Fruit fly (Drosophila melanogaster): ENCODE measurements around the gene Nek2.
A peak's percentile ranks its signal among the peaks of the same experiment; 100 is the strongest.

The Nek2 gene

dm6 chrX:7909482-7909881 lies 18.0 kb upstream of the Nek2 start (continued):
- TF ChIP-seq gcm2 (GFP tag; optimal IDR thresholded peaks at IDR 0.05), result no peak
- TF ChIP-seq CG14667 (GFP tag; IDR thresholded peaks at IDR 0.05), result no peak
- no peak for TF ChIP-seq gro (GFP tag; optimal IDR thresholded peaks at IDR 0.05)
- TF ChIP-seq crc (GFP tag; optimal IDR thresholded peaks at IDR 0.05), result no peak
- no peak for TF ChIP-seq Adf1 (GFP tag; IDR thresholded peaks at IDR 0.05)
- no peak for TF ChIP-seq Vsx1 (GFP tag; optimal IDR thresholded peaks at IDR 0.05)
- peak; percentile 60; the same call in 2 of the 3 replicates for TF ChIP-seq row (GFP tag; IDR thresholded peaks at IDR 0.05)
- TF ChIP-seq chif (GFP tag; optimal IDR thresholded peaks at IDR 0.05), result no peak
- TF ChIP-seq bbx (GFP tag; IDR thresholded peaks at IDR 0.05; ENCODE audit: partially characterized antibody), result no peak
- no peak for TF ChIP-seq tio (GFP tag; optimal IDR thresholded peaks at IDR 0.05)
- no peak for TF ChIP-seq klu (GFP tag; IDR thresholded peaks at IDR 0.05)
- TF ChIP-seq CG18619 (GFP tag; optimal IDR thresholded peaks at IDR 0.05), result no peak
- TF ChIP-seq her (GFP tag; optimal IDR thresholded peaks at IDR 0.05), result no peak
- no peak for TF ChIP-seq CG17802 (tag; optimal IDR thresholded peaks at IDR 0.05)
- no peak for TF ChIP-seq emc (GFP tag; optimal IDR thresholded peaks at IDR 0.05)
- TF ChIP-seq Dfd (GFP tag; optimal IDR thresholded peaks at IDR 0.05), result no peak
- TF ChIP-seq HLH54F (GFP tag; optimal IDR thresholded peaks at IDR 0.05), result no peak
- no peak for TF ChIP-seq Dp (GFP tag; optimal IDR thresholded peaks at IDR 0.05)
- no peak for TF ChIP-seq Dref (GFP tag; IDR thresholded peaks at IDR 0.05)
- no peak for TF ChIP-seq CG3838 (GFP tag; optimal IDR thresholded peaks at IDR 0.05)
- no peak for TF ChIP-seq Kr (GFP tag; optimal IDR thresholded peaks at IDR 0.05)
- TF ChIP-seq Dad (GFP tag; optimal IDR thresholded peaks at IDR 0.05), result no peak
- TF ChIP-seq grn (GFP tag; optimal IDR thresholded peaks at IDR 0.05), result no peak
- no peak for TF ChIP-seq CG1602 (GFP tag; optimal IDR thresholded peaks at IDR 0.05)
- TF ChIP-seq CG3726 (GFP tag; IDR thresholded peaks at IDR 0.05), result no peak
- no peak for TF ChIP-seq az2 (GFP tag; optimal IDR thresholded peaks at IDR 0.05)
- TF ChIP-seq CG10147 (GFP tag; optimal IDR thresholded peaks at IDR 0.05), result no peak
- peak; percentile 20 for TF ChIP-seq CG4424 (GFP tag; optimal IDR thresholded peaks at IDR 0.05)
- peak; percentile 9 for TF ChIP-seq Xbp1 (GFP tag; optimal IDR thresholded peaks at IDR 0.05)
- no peak for TF ChIP-seq pum (GFP tag; optimal IDR thresholded peaks at IDR 0.05)
- no peak for TF ChIP-seq CG6272 (GFP tag; IDR thresholded peaks at IDR 0.05)
- no peak for TF ChIP-seq Sry-β (GFP tag; optimal IDR thresholded peaks at IDR 0.05)
- no peak for TF ChIP-seq CG12391 (tag; optimal IDR thresholded peaks at IDR 0.05)
- TF ChIP-seq Bgb (GFP tag; IDR thresholded peaks at IDR 0.05; ENCODE audit: partially characterized antibody), result no peak
- no peak for TF ChIP-seq lilli (GFP tag; optimal IDR thresholded peaks at IDR 0.05)
- TF ChIP-seq tll (GFP tag; optimal IDR thresholded peaks at IDR 0.05), result no peak
- TF ChIP-seq vfl (GFP tag; optimal IDR thresholded peaks at IDR 0.05), result no peak
- TF ChIP-seq Hand (GFP tag; optimal IDR thresholded peaks at IDR 0.05), result no peak
- TF ChIP-seq Atf3 (GFP tag; optimal IDR thresholded peaks at IDR 0.05), result no peak
- no peak for TF ChIP-seq sug (tag; optimal IDR thresholded peaks at IDR 0.05)
- no peak for TF ChIP-seq CG33557 (GFP tag; optimal IDR thresholded peaks at IDR 0.05)
- no peak for TF ChIP-seq Camta (GFP tag; optimal IDR thresholded peaks at IDR 0.05)
- no peak for TF ChIP-seq mam (GFP tag; optimal IDR thresholded peaks at IDR 0.05)
- 0 out of 2 replicates have a peak, but pooled peaks have one; percentile 44 for TF ChIP-seq ttk (GFP tag; IDR thresholded peaks at IDR 0.05)
- no peak for TF ChIP-seq CG9932 (GFP tag; IDR thresholded peaks at IDR 0.05)
- no peak for TF ChIP-seq NK7.1 (GFP tag; optimal IDR thresholded peaks at IDR 0.05)
- 0 out of 2 replicates have a peak, but pooled peaks have one; percentile 15 for TF ChIP-seq onecut (GFP tag; IDR thresholded peaks at IDR 0.05)
- TF ChIP-seq CG13424 (tag; optimal IDR thresholded peaks at IDR 0.05), result peak; percentile 25
- TF ChIP-seq CG7963 (GFP tag; IDR thresholded peaks at IDR 0.05; ENCODE audit: partially characterized antibody), result no peak
- TF ChIP-seq Stat92E (GFP tag; optimal IDR thresholded peaks at IDR 0.05), result no peak
- no peak for TF ChIP-seq zen2 (GFP tag; IDR thresholded peaks at IDR 0.05; ENCODE audit: partially characterized antibody)
- TF ChIP-seq Lhr (GFP tag; optimal IDR thresholded peaks at IDR 0.05), result no peak

Data from whole organism, embryonic.